Fruit fly (Drosophila melanogaster) whole organism, wandering third instar larva: Measurements from ENCODE around the gene CG4770.
A peak's percentile ranks its signal among the peaks of the same experiment; 100 is the strongest.

Experiments used
- Abd-B ChIP-seq: fragments of >200 bp; optimal IDR thresholded peaks from 2 replicates; lab custom pipeline; 2017; ENCODE audit warnings: missing biosample characterization, missing genetic modification characterization
- CG32264 ChIP-seq: fragments of 200-800 bp; sonication (Bioruptor generic); optimal IDR thresholded peaks from 2 replicates; lab custom pipeline; 2016; ENCODE audit warnings: missing biosample characterization, missing genetic modification characterization
- CG9705 ChIP-seq: fragments of 200-800 bp; sonication (Bioruptor generic); optimal IDR thresholded peaks from 2 replicates; lab custom pipeline; 2018; ENCODE audit warnings: missing biosample characterization, mild to moderate bottlenecking, missing genetic modification characterization
- CrebA ChIP-seq: fragments of 200-800 bp; sonication (Bioruptor generic); optimal IDR thresholded peaks from 2 replicates; lab custom pipeline; 2016; ENCODE audit warnings: missing biosample characterization, mild to moderate bottlenecking, missing genetic modification characterization, borderline replicate concordance
- Dfd ChIP-seq: fragments of >200 bp; optimal IDR thresholded peaks from 2 replicates; lab custom pipeline; 2017; ENCODE audit warnings: missing biosample characterization, missing genetic modification characterization
- Dif ChIP-seq: fragments of 200-275, 200-300 bp; sonication (Bioruptor generic); optimal IDR thresholded peaks from 2 replicates; lab custom pipeline; 2018; ENCODE audit warnings: missing biosample characterization, missing genetic modification characterization; ENCODE audit not compliant: partially characterized antibody
- GATAd ChIP-seq: sonication (Bioruptor generic); optimal IDR thresholded peaks from 2 replicates; lab custom pipeline; 2016; ENCODE audit warnings: missing biosample characterization, missing genetic modification characterization
- HLH106 ChIP-seq: fragments of 200-800 bp; optimal IDR thresholded peaks from 3 replicates; lab custom pipeline; 2019; ENCODE audit warnings: missing biosample characterization, mild to moderate bottlenecking, missing genetic modification characterization, moderate library complexity
- Hnf4 ChIP-seq: fragments of 200-800 bp; sonication (Bioruptor generic); optimal IDR thresholded peaks from 2 replicates; lab custom pipeline; 2016; ENCODE audit warnings: missing biosample characterization, mild to moderate bottlenecking, missing genetic modification characterization
- Hr78 ChIP-seq: fragments of >200 bp; optimal IDR thresholded peaks from 2 replicates; lab custom pipeline; 2017; ENCODE audit warnings: missing biosample characterization, missing genetic modification characterization
- Hr83 ChIP-seq: fragments of 200-300 bp; sonication (Bioruptor generic); optimal IDR thresholded peaks from 2 replicates; lab custom pipeline; 2016; ENCODE audit warnings: missing biosample characterization, mild to moderate bottlenecking, missing genetic modification characterization, moderate library complexity; ENCODE audit not compliant: poor library complexity, severe bottlenecking
- Jra ChIP-seq: sonication (Bioruptor generic); optimal IDR thresholded peaks from 2 replicates; lab custom pipeline; 2016; ENCODE audit warnings: missing biosample characterization, missing genetic modification characterization
- Mio ChIP-seq: sonication (Bioruptor generic); optimal IDR thresholded peaks from 2 replicates; lab custom pipeline; 2016; ENCODE audit warnings: missing biosample characterization, missing genetic modification characterization
- Myc ChIP-seq: fragments of >200 bp; optimal IDR thresholded peaks from 2 replicates; lab custom pipeline; 2017
- N ChIP-seq: fragments of >200 bp; optimal IDR thresholded peaks from 2 replicates; lab custom pipeline; 2018; ENCODE audit warnings: missing biosample characterization, missing external identifiers, missing genetic modification characterization
- OdsH ChIP-seq: fragments of 200-800 bp; sonication (Bioruptor generic); optimal IDR thresholded peaks from 2 replicates; lab custom pipeline; 2016; ENCODE audit warnings: missing biosample characterization, mild to moderate bottlenecking, missing genetic modification characterization
- Rel ChIP-seq, 2 experiments: fragments of 200-800 bp; sonication (Bioruptor generic) in 1 of 2; optimal IDR thresholded peaks; 2 replicates in 1 of 2; 3 replicates in 1 of 2; lab custom pipeline; 2016 to 2019; ENCODE audit warnings: mild to moderate bottlenecking in 2 of 2, missing biosample characterization in 2 of 2, missing genetic modification characterization in 2 of 2, moderate library complexity in 1 of 2
- Sp1 ChIP-seq: fragments of 200-800 bp; sonication (Bioruptor generic); optimal IDR thresholded peaks from 3 replicates; lab custom pipeline; 2019; ENCODE audit warnings: missing biosample characterization, mild to moderate bottlenecking, missing genetic modification characterization, moderate library complexity
- br ChIP-seq: fragments of 200-800 bp; sonication (Bioruptor generic); optimal IDR thresholded peaks from 2 replicates; lab custom pipeline; 2016; ENCODE audit warnings: missing biosample characterization, missing genetic modification characterization
- brk ChIP-seq: fragments of 200-800 bp; sonication (Bioruptor generic); optimal IDR thresholded peaks from 2 replicates; lab custom pipeline; 2016; ENCODE audit warnings: missing biosample characterization, mild to moderate bottlenecking, missing genetic modification characterization
- dl ChIP-seq, 2 experiments: fragments of 175-275, 200-275 bp in 1 of 2; fragments of 200-275 bp in 1 of 2; sonication (Bioruptor generic); optimal IDR thresholded peaks; lab custom pipeline; 2018; ENCODE audit warnings: mild to moderate bottlenecking in 2 of 2, missing biosample characterization in 2 of 2, missing genetic modification characterization in 2 of 2, moderate library complexity in 2 of 2; ENCODE audit not compliant: partially characterized antibody in 2 of 2, insufficient read depth in 1 of 2
- dmrt93B ChIP-seq: fragments of 200-800 bp; sonication (Bioruptor generic); optimal IDR thresholded peaks from 2 replicates; lab custom pipeline; 2018; ENCODE audit warnings: missing biosample characterization, mild to moderate bottlenecking, missing genetic modification characterization
- dsf ChIP-seq: sonication (Bioruptor generic); optimal IDR thresholded peaks from 2 replicates; lab custom pipeline; 2016; ENCODE audit warnings: missing biosample characterization, missing genetic modification characterization, borderline replicate concordance
- ey ChIP-seq: fragments of 200-800 bp; sonication (Bioruptor generic); optimal IDR thresholded peaks from 2 replicates; lab custom pipeline; 2016; ENCODE audit warnings: missing biosample characterization, missing genetic modification characterization
- foxo ChIP-seq, 2 experiments: fragments of 200-800 bp; sonication (Bioruptor generic); optimal IDR thresholded peaks; 2 replicates in 1 of 2; 3 replicates in 1 of 2; lab custom pipeline; 2016 to 2017; ENCODE audit warnings: missing biosample characterization in 2 of 2, missing genetic modification characterization in 2 of 2
- fru ChIP-seq: fragments of 200-800 bp; sonication (Bioruptor generic); optimal IDR thresholded peaks from 3 replicates; lab custom pipeline; 2016; ENCODE audit warnings: missing biosample characterization, mild to moderate bottlenecking, missing genetic modification characterization
- h ChIP-seq: fragments of 200-800 bp; sonication (Bioruptor generic); optimal IDR thresholded peaks from 3 replicates; lab custom pipeline; 2016; ENCODE audit warnings: missing biosample characterization, mild to moderate bottlenecking, missing genetic modification characterization
- jim ChIP-seq: fragments of 175-275, 200-325 bp; sonication (Bioruptor generic); optimal IDR thresholded peaks from 2 replicates; lab custom pipeline; 2016; ENCODE audit warnings: missing biosample characterization, mild to moderate bottlenecking, missing genetic modification characterization
- lola ChIP-seq: fragments of >200 bp; optimal IDR thresholded peaks from 2 replicates; lab custom pipeline; 2017; ENCODE audit warnings: missing biosample characterization, missing genetic modification characterization
- pan ChIP-seq: fragments of >200 bp; optimal IDR thresholded peaks from 2 replicates; lab custom pipeline; 2017
- psq ChIP-seq: fragments of 200-800 bp; sonication (Bioruptor generic); optimal IDR thresholded peaks from 3 replicates; lab custom pipeline; 2017; ENCODE audit warnings: missing biosample characterization, mild to moderate bottlenecking, missing genetic modification characterization, moderate library complexity
- rgr ChIP-seq: fragments of 200-800 bp; sonication (Bioruptor generic); optimal IDR thresholded peaks from 3 replicates; lab custom pipeline; 2016; ENCODE audit warnings: missing biosample characterization, mild to moderate bottlenecking, missing genetic modification characterization
- sage ChIP-seq: fragments of 200-800 bp; sonication (Bioruptor generic); optimal IDR thresholded peaks from 2 replicates; lab custom pipeline; 2016; ENCODE audit warnings: missing biosample characterization, mild to moderate bottlenecking, missing genetic modification characterization
- sv ChIP-seq: fragments of 200-800 bp; sonication (Bioruptor generic); optimal IDR thresholded peaks from 3 replicates; lab custom pipeline; 2016; ENCODE audit warnings: missing biosample characterization, missing genetic modification characterization
- tai ChIP-seq: sonication (Bioruptor generic); optimal IDR thresholded peaks from 2 replicates; lab custom pipeline; 2016; ENCODE audit warnings: missing biosample characterization, missing genetic modification characterization
- usp ChIP-seq: fragments of >200 bp; optimal IDR thresholded peaks from 2 replicates; lab custom pipeline; 2017; ENCODE audit warnings: missing biosample characterization, missing genetic modification characterization
- woc ChIP-seq: sonication (Bioruptor generic); optimal IDR thresholded peaks from 2 replicates; lab custom pipeline; 2016; ENCODE audit warnings: missing biosample characterization, mild to moderate bottlenecking, missing genetic modification characterization

The CG4770 gene

DNA sequence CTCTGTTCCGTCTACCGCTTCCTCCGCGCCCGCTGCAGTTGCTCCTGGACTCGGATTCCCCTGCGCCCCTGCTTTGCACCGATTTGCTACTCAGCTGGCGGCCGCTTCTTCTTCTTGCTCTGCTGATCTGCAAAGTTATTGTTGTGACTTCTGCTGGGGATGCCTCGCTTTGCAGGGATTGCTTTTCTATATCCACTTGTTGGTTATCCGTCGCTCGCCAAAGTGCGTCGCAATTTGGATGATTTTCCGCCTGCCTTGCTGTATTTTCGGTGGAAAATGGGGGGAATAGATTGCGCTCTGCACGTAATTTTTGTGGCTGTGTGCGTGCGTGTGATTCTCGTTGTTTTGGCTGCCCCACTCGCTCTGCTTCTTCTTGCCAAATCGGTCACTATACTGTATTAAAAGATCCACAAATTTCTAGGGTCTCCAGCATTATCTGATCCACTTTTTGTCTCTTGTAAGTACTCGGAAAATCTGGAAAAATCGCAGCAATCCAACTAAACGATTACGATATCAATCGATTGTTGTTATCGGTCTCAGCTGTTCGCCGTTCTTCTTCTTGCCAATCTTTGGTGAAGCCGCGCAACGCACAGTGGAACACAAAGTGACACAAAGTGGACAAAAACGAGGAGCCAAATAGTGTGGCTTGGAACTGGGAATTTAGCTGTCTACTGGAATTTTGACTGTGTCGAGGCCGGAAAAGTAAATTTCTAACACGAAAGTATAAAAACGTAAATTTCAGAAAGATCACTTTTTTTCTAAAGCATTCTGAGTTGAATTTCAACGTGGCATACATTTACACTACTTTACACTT lies 15.2 kb upstream of the CG4770 start, which contains the start of gene ClpX:
Gene ClpX (minus strand): TSS at position 764 of the 814 bp plus-strand sequence.
- TF ChIP-seq woc (GFP tag; lab: Kevin White, UChicago) (peak; percentile 77), Myc (lab: Kevin White, UChicago) (peak; percentile 77), Rel (GFP tag; optimal IDR thresholded peaks at IDR 0.05; lab: Kevin White, UChicago) (no peak), Rel (tag; optimal IDR thresholded peaks at IDR 0.05; lab: Kevin White, UChicago) (peak; percentile 63), br (GFP tag; lab: Kevin White, UChicago) (no peak), Hr78 (no peak)
- TF ChIP-seq, all 38 proteins: peak for 3

DNA sequence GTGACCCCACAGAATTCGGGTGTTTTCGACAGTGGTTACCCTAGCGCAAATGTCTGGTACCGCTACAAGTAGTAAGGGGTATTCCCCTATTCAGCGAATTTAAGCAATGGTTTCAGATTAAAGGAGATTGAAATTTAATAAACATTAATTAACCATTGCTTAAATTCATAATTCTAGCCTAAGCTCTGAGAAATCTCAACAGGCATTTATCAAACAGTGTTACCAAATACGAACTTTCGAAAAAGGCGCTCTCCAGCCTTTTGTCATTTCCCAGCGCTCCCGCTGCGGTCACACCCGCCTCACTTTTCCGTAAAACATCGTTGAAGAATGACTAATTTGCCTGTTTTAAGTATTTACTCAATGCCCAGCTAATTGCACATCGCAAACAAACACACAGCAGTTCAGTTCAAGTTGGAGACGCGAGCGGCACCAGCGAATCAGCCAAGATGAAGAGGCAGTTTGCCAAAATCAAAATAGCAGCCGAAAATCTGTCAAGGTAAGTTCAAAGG lies 13.4 kb upstream of the CG4770 start, which contains the start of the genes Surf6 and RhoGAP92B:
Gene Surf6 (minus strand): TSS at position 4 of the 509 bp plus-strand sequence.
Gene RhoGAP92B (plus strand): TSS at position 300 of the 509 bp plus-strand sequence.
- TF ChIP-seq woc (GFP tag; lab: Kevin White, UChicago), result peak; percentile 40
- no peak for TF ChIP-seq GATAd (GFP tag; lab: Kevin White, UChicago)
- TF ChIP-seq CG32264 (GFP tag; lab: Kevin White, UChicago), result no peak
- TF ChIP-seq h (GFP tag; lab: Kevin White, UChicago), result peak; percentile 81
- TF ChIP-seq Jra (GFP tag; lab: Kevin White, UChicago), result peak; percentile 73
- TF ChIP-seq foxo (GFP tag; optimal IDR thresholded peaks at IDR 0.05; lab: Kevin White, UChicago), result peak in 1 of 2 experiments; percentile 68
- TF ChIP-seq sv, result peak; percentile 56
- TF ChIP-seq rgr (GFP tag; lab: Kevin White, UChicago), result peak; percentile 56
- TF ChIP-seq Hr83 (GFP tag; lab: Kevin White, UChicago), result peak; percentile 74
- TF ChIP-seq ey (GFP tag; lab: Kevin White, UChicago), result peak; percentile 59
- TF ChIP-seq jim, result no peak
- TF ChIP-seq fru, result peak; percentile 62
- TF ChIP-seq brk, result no peak
- TF ChIP-seq br (GFP tag; lab: Kevin White, UChicago), result peak; percentile 72
- peak; percentile 49 for TF ChIP-seq Myc (lab: Kevin White, UChicago)
- TF ChIP-seq Sp1, result peak; percentile 65
- TF ChIP-seq Hnf4 (GFP tag; lab: Kevin White, UChicago), result peak; percentile 39
- peak; percentile 49 for TF ChIP-seq HLH106 (tag; lab: Kevin White, UChicago)
- TF ChIP-seq Dif (GFP tag; lab: Kevin White, UChicago), result no peak
- no peak for TF ChIP-seq Rel (GFP tag; optimal IDR thresholded peaks at IDR 0.05; lab: Kevin White, UChicago)
- TF ChIP-seq Rel (tag; optimal IDR thresholded peaks at IDR 0.05; lab: Kevin White, UChicago), result peak; percentile 93
- TF ChIP-seq OdsH, result peak; percentile 37
- peak; percentile 35 for TF ChIP-seq psq (GFP tag; lab: Kevin White, UChicago)
- no peak for TF ChIP-seq dl (GFP tag; optimal IDR thresholded peaks at IDR 0.05; lab: Kevin White, UChicago; ENCODE audit: insufficient read depth in 1 of 2, partially characterized antibody in 2 of 2)
- TF ChIP-seq CG9705, result peak; percentile 48
- TF ChIP-seq dsf, result peak; percentile 8

DNA sequence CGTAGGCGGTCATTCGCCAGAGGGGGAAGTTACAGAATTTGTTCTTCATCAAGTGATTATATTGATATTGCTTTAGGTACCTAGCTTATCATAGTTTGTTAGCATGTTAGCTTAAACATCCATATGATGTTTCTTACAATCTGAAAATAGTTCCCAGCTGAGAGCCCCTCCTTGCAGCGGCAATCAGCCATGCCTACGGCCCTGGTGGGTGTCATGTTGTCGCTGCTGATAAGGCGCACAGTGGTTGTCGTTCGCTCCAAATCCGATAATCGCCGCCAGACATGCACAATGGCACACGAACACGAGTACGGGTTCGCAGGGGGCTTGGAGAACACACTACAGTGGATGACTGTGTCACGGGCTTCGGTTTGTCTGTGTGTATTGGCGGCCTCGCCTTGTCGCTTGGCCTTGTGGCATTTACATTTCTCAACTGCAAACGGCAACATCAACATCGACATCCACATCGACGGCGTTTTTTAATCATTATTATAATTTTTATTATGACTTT lies 12.3 kb upstream of the CG4770 start:
- peak; percentile 10 for TF ChIP-seq jim
- TF ChIP-seq dl (GFP tag; optimal IDR thresholded peaks at IDR 0.05; lab: Kevin White, UChicago; ENCODE audit: insufficient read depth in 1 of 2, partially characterized antibody in 2 of 2), result no peak
- TF ChIP-seq Hr83 (GFP tag; lab: Kevin White, UChicago), result peak; percentile 81
- TF ChIP-seq lola (GFP tag; lab: Kevin White, UChicago), result no peak
- TF ChIP-seq Sp1, result peak; percentile 86
- no peak for TF ChIP-seq pan (lab: Kevin White, UChicago)
- TF ChIP-seq ey (GFP tag; lab: Kevin White, UChicago), result peak; percentile 96
- TF ChIP-seq sv, result peak; percentile 68
- no peak for TF ChIP-seq CrebA
- TF ChIP-seq CG9705, result peak; percentile 52
- TF ChIP-seq GATAd (GFP tag; lab: Kevin White, UChicago), result peak; percentile 45
- no peak for TF ChIP-seq Myc (lab: Kevin White, UChicago)
- TF ChIP-seq woc (GFP tag; lab: Kevin White, UChicago), result peak; percentile 75
- TF ChIP-seq CG32264 (GFP tag; lab: Kevin White, UChicago), result peak; percentile 66
- no peak for TF ChIP-seq Hr78
- peak; percentile 89 for TF ChIP-seq HLH106 (tag; lab: Kevin White, UChicago)
- peak; percentile 33 for TF ChIP-seq Rel (GFP tag; optimal IDR thresholded peaks at IDR 0.05; lab: Kevin White, UChicago)
- TF ChIP-seq Rel (tag; optimal IDR thresholded peaks at IDR 0.05; lab: Kevin White, UChicago), result peak; percentile 87
- peak; percentile 95 for TF ChIP-seq br (GFP tag; lab: Kevin White, UChicago)
- peak; percentile 55 for TF ChIP-seq sage (GFP tag; lab: Kevin White, UChicago)
- peak; percentile 89 for TF ChIP-seq tai (GFP tag; lab: Kevin White, UChicago)
- TF ChIP-seq fru, result peak; percentile 95
- TF ChIP-seq psq (GFP tag; lab: Kevin White, UChicago), result peak; percentile 86
- TF ChIP-seq dsf, result peak; percentile 56
- peak; percentile 92 for TF ChIP-seq Jra (GFP tag; lab: Kevin White, UChicago)
- peak; percentile 95 for TF ChIP-seq h (GFP tag; lab: Kevin White, UChicago)
- TF ChIP-seq dmrt93B (GFP tag; lab: Kevin White, UChicago), result peak; percentile 83
- peak; percentile 92 for TF ChIP-seq Hnf4 (GFP tag; lab: Kevin White, UChicago)
- TF ChIP-seq Dif (GFP tag; lab: Kevin White, UChicago), result peak; percentile 42
- peak; percentile 78 for TF ChIP-seq Mio
- TF ChIP-seq OdsH, result peak; percentile 95
- no peak for TF ChIP-seq Dfd (GFP tag; lab: Kevin White, UChicago)
- TF ChIP-seq usp (GFP tag; lab: Kevin White, UChicago), result no peak
- TF ChIP-seq rgr (GFP tag; lab: Kevin White, UChicago), result peak; percentile 96
- TF ChIP-seq brk, result no peak
- no peak for TF ChIP-seq N
- no peak for TF ChIP-seq Abd-B (GFP tag; lab: Kevin White, UChicago)
